Worm (Caenorhabditis elegans): Measurements from ENCODE around the gene col-161.

DNA sequence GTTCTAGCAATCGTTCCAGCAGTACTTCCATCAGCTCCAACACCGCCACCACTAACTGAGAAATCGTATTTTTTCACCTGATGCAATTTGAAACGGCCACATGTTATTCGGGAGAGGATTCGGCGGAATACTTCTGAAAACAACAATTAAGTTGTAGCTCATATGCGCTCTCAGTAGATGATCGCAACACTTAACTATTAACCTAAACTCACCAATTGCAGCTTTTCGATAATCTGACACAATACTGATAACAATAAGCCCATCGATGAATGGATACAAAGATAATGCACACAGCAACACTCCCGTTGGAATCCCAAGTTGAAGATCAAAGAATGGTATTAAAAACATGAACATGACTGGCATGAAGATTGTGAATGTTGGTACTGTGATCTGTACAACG lies 20.2 kb upstream of the col-161 start:
- TF ChIP-seq him-1 (tag; optimal IDR thresholded peaks at IDR 0.05), result no peak
- no peak for TF ChIP-seq dao-5 (tag; optimal IDR thresholded peaks at IDR 0.05)
- TF ChIP-seq W03F9.2 (tag; optimal IDR thresholded peaks at IDR 0.05), result no peak
